Worm (Caenorhabditis elegans) whole organism, late embryonic: ENCODE data around the gene F40C5.1.

Experiments
- C38D4.7 ChIP-seq: fragments of 200-800 bp; sonication (Bioruptor generic); optimal IDR thresholded peaks from 2 replicates; lab custom pipeline; 2018; ENCODE audit warnings: mild to moderate bottlenecking, missing genetic modification characterization, moderate library complexity, missing compliant biosample characterization
- ceh-30 ChIP-seq: fragments of 150-350 bp; optimal IDR thresholded peaks from 2 replicates; lab custom pipeline; 2014; ENCODE audit warnings: missing biosample characterization, missing genetic modification characterization
- dmd-4 ChIP-seq: sonication (generic microtip); optimal IDR thresholded peaks from 2 replicates; lab custom pipeline; 2016; ENCODE audit warnings: borderline replicate concordance, missing genetic modification characterization, missing compliant biosample characterization
- fkh-10 ChIP-seq: fragments of 150-350 bp; optimal IDR thresholded peaks from 2 replicates; lab custom pipeline; 2014; ENCODE audit warnings: missing biosample characterization, missing genetic modification reagents, missing genetic modification characterization
- hlh-13 ChIP-seq: fragments of 200-800 bp; sonication (Bioruptor generic); optimal IDR thresholded peaks from 2 replicates; lab custom pipeline; 2018; ENCODE audit warnings: mild to moderate bottlenecking, missing genetic modification characterization, missing compliant biosample characterization
- pha-2 ChIP-seq: sonication (generic microtip); optimal IDR thresholded peaks from 2 replicates; lab custom pipeline; 2017; ENCODE audit warnings: mild to moderate bottlenecking, missing genetic modification characterization, missing compliant biosample characterization
- pha-4 ChIP-seq: fragments of 150-350 bp; optimal IDR thresholded peaks from 2 replicates; lab custom pipeline; 2018; ENCODE audit warnings: missing biosample characterization, missing genetic modification reagents, missing genetic modification characterization
- tbx-2 ChIP-seq: sonication (generic microtip); optimal IDR thresholded peaks from 2 replicates; lab custom pipeline; 2016; ENCODE audit warnings: missing genetic modification characterization, missing compliant biosample characterization
- tbx-7 ChIP-seq: sonication (generic microtip); optimal IDR thresholded peaks from 2 replicates; lab custom pipeline; 2016; ENCODE audit warnings: missing genotype, missing genetic modification characterization, missing compliant biosample characterization
- unc-55 ChIP-seq: sonication (generic microtip); optimal IDR thresholded peaks from 2 replicates; lab custom pipeline; 2017; ENCODE audit warnings: missing biosample characterization, missing genetic modification reagents, missing genetic modification characterization
- unc-86 ChIP-seq: sonication (generic microtip); optimal IDR thresholded peaks from 2 replicates; lab custom pipeline; 2016; ENCODE audit warnings: missing genetic modification characterization, missing compliant biosample characterization

ce11 chrV:3582086-3582485, 9.6 kb downstream of the F40C5.1 start:
- TF ChIP-seq hlh-13 (GFP tag; lab: Kevin White, UChicago), result no peak
- no peak for TF ChIP-seq tbx-7 (tag; lab: Kevin White, UChicago)
- no peak for TF ChIP-seq C38D4.7 (GFP tag; lab: Kevin White, UChicago)
- TF ChIP-seq ceh-30, result no peak
- TF ChIP-seq pha-2 (tag; lab: Kevin White, UChicago), result no peak
- no peak for TF ChIP-seq pha-4 (tag; lab: Kevin White, UChicago)
- no peak for TF ChIP-seq unc-55
- TF ChIP-seq dmd-4 (tag; lab: Kevin White, UChicago), result no peak
- no peak for TF ChIP-seq tbx-2 (tag; lab: Kevin White, UChicago)
- no peak for TF ChIP-seq fkh-10 (GFP tag; lab: Kevin White, UChicago)
- TF ChIP-seq unc-86, result no peak
